Worm (Caenorhabditis elegans) whole organism, L4 larva: ENCODE measurements around the gene C47E8.3.

Experiments
- D1046.2 ChIP-seq: fragments of 200-800 bp; sonication (Bioruptor generic); IDR thresholded peaks from 2 replicates; pipeline ENCODE4 v1.3.6; 2022; ENCODE audit warnings: missing genetic modification characterization, missing compliant biosample characterization
- F37D6.2 ChIP-seq: sonication (generic microtip); optimal IDR thresholded peaks from 2 replicates; lab custom pipeline; 2016; ENCODE audit warnings: mild to moderate bottlenecking, missing genetic modification characterization, missing compliant biosample characterization
- R02D3.7 ChIP-seq: fragments of 150-350 bp; sonication (generic microtip); optimal IDR thresholded peaks from 3 replicates; lab custom pipeline; 2014; ENCODE audit warnings: missing biosample characterization, missing genetic modification characterization
- Y105C5A.15 ChIP-seq: fragments of 200-800 bp; sonication (Bioruptor generic); IDR thresholded peaks from 2 replicates; pipeline ENCODE4 v1.3.6; 2022; ENCODE audit warnings: missing genetic modification characterization, missing compliant biosample characterization
- Y48G9A.11 ChIP-seq: fragments of 200-800 bp; sonication (Bioruptor generic); IDR thresholded peaks from 2 replicates; pipeline ENCODE4 v1.3.6; 2022; ENCODE audit warnings: missing genetic modification reagents, missing genetic modification characterization, missing compliant biosample characterization
- Y5F2A.4 ChIP-seq: fragments of 200-800 bp; sonication (Bioruptor generic); optimal IDR thresholded peaks from 2 replicates; lab custom pipeline; 2018; ENCODE audit warnings: mild to moderate bottlenecking, missing genetic modification characterization, missing compliant biosample characterization
- aha-1 ChIP-seq: fragments of 150-350 bp; peaks from one replicate; lab custom pipeline; 2014; ENCODE audit warnings: missing biosample characterization, missing genetic modification characterization
- ama-1 ChIP-seq: fragments of 150-350 bp; optimal IDR thresholded peaks from 2 replicates; lab custom pipeline; 2014; ENCODE audit warnings: inconsistent platforms, mixed read lengths
- attf-4 ChIP-seq: sonication (generic microtip); optimal IDR thresholded peaks from 3 replicates; lab custom pipeline; 2017; ENCODE audit warnings: missing biosample characterization, missing genetic modification characterization
- ceh-20 ChIP-seq: fragments of 200-800 bp; sonication (Bioruptor generic); IDR thresholded peaks from 2 replicates; pipeline ENCODE4 v1.3.6; 2022; ENCODE audit warnings: missing genetic modification reagents, missing genetic modification characterization, missing compliant biosample characterization
- ceh-44 ChIP-seq: fragments of 200-800 bp; sonication (Bioruptor generic); IDR thresholded peaks from 2 replicates; pipeline ENCODE4 v1.3.6; 2022; ENCODE audit warnings: missing genetic modification reagents, missing genetic modification characterization, missing compliant biosample characterization
- daf-16 ChIP-seq, 3 experiments: sonication (generic microtip); optimal IDR thresholded peaks; 2 replicates each; lab custom pipeline; 2016 to 2017; ENCODE audit warnings: missing genetic modification characterization in 3 of 3, missing genetic modification reagents in 3 of 3, mild to moderate bottlenecking in 2 of 3, missing compliant biosample characterization in 2 of 3, missing biosample characterization in 1 of 3, moderate library complexity in 1 of 3
- dmd-6 ChIP-seq: fragments of 200-800 bp; sonication (Bioruptor generic); IDR thresholded peaks from 2 replicates; pipeline ENCODE4 v1.3.6; 2022; ENCODE audit warnings: missing genetic modification reagents, missing genetic modification characterization, missing compliant biosample characterization
- dpl-1 ChIP-seq: fragments of 150-350 bp; optimal IDR thresholded peaks from 2 replicates; lab custom pipeline; 2014; ENCODE audit warnings: missing biosample characterization, missing genetic modification reagents, missing genetic modification characterization
- dve-1 ChIP-seq: sonication (generic microtip); optimal IDR thresholded peaks from 2 replicates; lab custom pipeline; 2017; ENCODE audit warnings: antibody characterized with exemption, mild to moderate bottlenecking, missing genetic modification characterization, missing compliant biosample characterization; ENCODE audit not compliant: insufficient read depth
- egl-27 ChIP-seq: sonication (generic microtip); optimal IDR thresholded peaks from 3 replicates; lab custom pipeline; 2017; ENCODE audit warnings: missing biosample characterization, missing genetic modification reagents, missing genetic modification characterization
- fkh-10 ChIP-seq: fragments of 150-350 bp; optimal IDR thresholded peaks from 2 replicates; lab custom pipeline; 2014; ENCODE audit warnings: missing biosample characterization, missing genetic modification reagents, missing genetic modification characterization
- gei-8 ChIP-seq: fragments of 200-800 bp; sonication (Bioruptor generic); optimal IDR thresholded peaks from 2 replicates; lab custom pipeline; 2018; ENCODE audit warnings: mild to moderate bottlenecking, missing genetic modification characterization, missing compliant biosample characterization
- hlh-11 ChIP-seq: fragments of 200-800 bp; sonication (Bioruptor generic); optimal IDR thresholded peaks from 2 replicates; lab custom pipeline; 2018; ENCODE audit warnings: mild to moderate bottlenecking, missing genetic modification characterization, missing compliant biosample characterization
- lim-7 ChIP-seq: fragments of 200-800 bp; sonication (Bioruptor generic); IDR thresholded peaks from 2 replicates; pipeline ENCODE4 v1.3.6; 2022; ENCODE audit warnings: missing genetic modification characterization, missing compliant biosample characterization
- lin-13 ChIP-seq: fragments of 150-350 bp; optimal IDR thresholded peaks from 2 replicates; lab custom pipeline; 2014; ENCODE audit warnings: missing biosample characterization, missing genetic modification reagents, missing genetic modification characterization
- lin-39 ChIP-seq: fragments of 150-350 bp; optimal IDR thresholded peaks from 2 replicates; lab custom pipeline; 2014; ENCODE audit warnings: missing biosample characterization, missing genetic modification reagents, missing genetic modification characterization
- madf-9 ChIP-seq: fragments of 200-800 bp; sonication (Bioruptor generic); conservative IDR thresholded peaks from 2 replicates; pipeline ENCODE4 v1.3.6; 2022; ENCODE audit warnings: missing genetic modification reagents, missing genetic modification characterization, missing compliant biosample characterization
- mep-1 ChIP-seq: fragments of 150-350 bp; sonication (generic microtip); optimal IDR thresholded peaks from 3 replicates; lab custom pipeline; 2014; ENCODE audit warnings: missing biosample characterization, missing genetic modification characterization
- nhr-10 ChIP-seq: fragments of 150-350 bp; optimal IDR thresholded peaks from 2 replicates; lab custom pipeline; 2014; ENCODE audit warnings: missing biosample characterization, missing genetic modification characterization
- nhr-111 ChIP-seq: fragments of 200-800 bp; sonication (Bioruptor generic); optimal IDR thresholded peaks from 2 replicates; lab custom pipeline; 2018; ENCODE audit warnings: mild to moderate bottlenecking, missing genetic modification characterization, missing compliant biosample characterization
- nhr-25 ChIP-seq: sonication (generic microtip); optimal IDR thresholded peaks from 2 replicates; lab custom pipeline; 2017; ENCODE audit warnings: missing genetic modification characterization, mild to moderate bottlenecking, missing compliant biosample characterization, antibody characterized with exemption, moderate library complexity, borderline replicate concordance; ENCODE audit not compliant: insufficient read depth
- nhr-41 ChIP-seq: fragments of 200-800 bp; sonication (Bioruptor generic); IDR thresholded peaks from 2 replicates; pipeline ENCODE4 v1.3.6; 2022; ENCODE audit warnings: missing genetic modification reagents, missing genetic modification characterization, missing compliant biosample characterization
- nhr-42 ChIP-seq: fragments of 200-800 bp; sonication (Bioruptor generic); IDR thresholded peaks from 2 replicates; pipeline ENCODE4 v1.3.6; 2022; ENCODE audit warnings: missing genetic modification characterization, missing compliant biosample characterization
- nhr-48 ChIP-seq: sonication (generic microtip); optimal IDR thresholded peaks from 2 replicates; lab custom pipeline; 2016; ENCODE audit warnings: mild to moderate bottlenecking, missing genetic modification characterization, missing compliant biosample characterization
- nhr-6 ChIP-seq: fragments of 150-350 bp; optimal IDR thresholded peaks from 2 replicates; lab custom pipeline; 2014; ENCODE audit warnings: missing biosample characterization, missing genetic modification characterization
- nhr-77 ChIP-seq: fragments of 150-350 bp; optimal IDR thresholded peaks from 2 replicates; lab custom pipeline; 2014; ENCODE audit warnings: missing biosample characterization, missing genetic modification characterization
- pha-4 ChIP-seq, 2 experiments: fragments of 150-350 bp in 1 of 2; fragments of 200-800 bp in 1 of 2; sonication (Bioruptor generic) in 1 of 2; IDR thresholded peaks in 1 of 2; optimal IDR thresholded peaks in 1 of 2; 2 replicates each; pipeline versions ENCODE4 v1.3.6 to Lab custom; 2014 to 2022; ENCODE audit warnings: missing genetic modification characterization in 2 of 2, missing genetic modification reagents in 2 of 2, missing biosample characterization in 1 of 2, missing compliant biosample characterization in 1 of 2
- pqm-1 ChIP-seq: sonication (generic microtip); optimal IDR thresholded peaks from 2 replicates; lab custom pipeline; 2017; ENCODE audit warnings: missing biosample characterization, missing genetic modification characterization
- saeg-2 ChIP-seq: fragments of 200-800 bp; sonication (Bioruptor generic); IDR thresholded peaks from 2 replicates; pipeline ENCODE4 v1.3.6; 2022; ENCODE audit warnings: missing genetic modification reagents, missing genetic modification characterization, missing compliant biosample characterization
- set-16 ChIP-seq: fragments of 200-800 bp; sonication (Bioruptor generic); IDR thresholded peaks from 2 replicates; pipeline ENCODE4 v1.3.6; 2022; ENCODE audit warnings: missing genetic modification reagents, missing genetic modification characterization, missing compliant biosample characterization
- snpc-1.2 ChIP-seq: fragments of 200-800 bp; sonication (Bioruptor generic); IDR thresholded peaks from 2 replicates; pipeline ENCODE4 v1.3.6; 2022; ENCODE audit warnings: missing genetic modification reagents, missing genetic modification characterization, missing compliant biosample characterization
- tag-97 ChIP-seq: fragments of 200-800 bp; sonication (Bioruptor generic); IDR thresholded peaks from 2 replicates; pipeline ENCODE4 v1.3.6; 2022; ENCODE audit warnings: missing genetic modification characterization, missing compliant biosample characterization
- unc-62 ChIP-seq, 3 experiments: fragments of 150-350 bp in 1 of 3; sonication (generic microtip); optimal IDR thresholded peaks in 2 of 3; peaks in 1 of 3; 1 replicate in 1 of 3; 2 replicates in 2 of 3; lab custom pipeline; 2014 to 2017; ENCODE audit warnings: missing biosample characterization in 3 of 3, missing genetic modification characterization in 3 of 3, missing genetic modification reagents in 3 of 3, missing genotype in 1 of 3
- vab-7 ChIP-seq: fragments of 200-800 bp; sonication (Bioruptor generic); IDR thresholded peaks from 2 replicates; pipeline ENCODE4 v1.3.6; 2022; ENCODE audit warnings: missing genetic modification reagents, missing genetic modification characterization, missing compliant biosample characterization
- zfp-2 ChIP-seq: sonication (generic microtip); optimal IDR thresholded peaks from 2 replicates; lab custom pipeline; 2016; ENCODE audit warnings: mild to moderate bottlenecking, missing genetic modification characterization, missing compliant biosample characterization
- zip-2 ChIP-seq: fragments of 150-350 bp; optimal IDR thresholded peaks from 2 replicates; lab custom pipeline; 2014; ENCODE audit warnings: missing biosample characterization, missing genetic modification characterization
- ztf-7 ChIP-seq: fragments of 150-350 bp; optimal IDR thresholded peaks from 2 replicates; lab custom pipeline; 2014; ENCODE audit warnings: missing biosample characterization, missing genetic modification characterization

The C47E8.3 gene

DNA sequence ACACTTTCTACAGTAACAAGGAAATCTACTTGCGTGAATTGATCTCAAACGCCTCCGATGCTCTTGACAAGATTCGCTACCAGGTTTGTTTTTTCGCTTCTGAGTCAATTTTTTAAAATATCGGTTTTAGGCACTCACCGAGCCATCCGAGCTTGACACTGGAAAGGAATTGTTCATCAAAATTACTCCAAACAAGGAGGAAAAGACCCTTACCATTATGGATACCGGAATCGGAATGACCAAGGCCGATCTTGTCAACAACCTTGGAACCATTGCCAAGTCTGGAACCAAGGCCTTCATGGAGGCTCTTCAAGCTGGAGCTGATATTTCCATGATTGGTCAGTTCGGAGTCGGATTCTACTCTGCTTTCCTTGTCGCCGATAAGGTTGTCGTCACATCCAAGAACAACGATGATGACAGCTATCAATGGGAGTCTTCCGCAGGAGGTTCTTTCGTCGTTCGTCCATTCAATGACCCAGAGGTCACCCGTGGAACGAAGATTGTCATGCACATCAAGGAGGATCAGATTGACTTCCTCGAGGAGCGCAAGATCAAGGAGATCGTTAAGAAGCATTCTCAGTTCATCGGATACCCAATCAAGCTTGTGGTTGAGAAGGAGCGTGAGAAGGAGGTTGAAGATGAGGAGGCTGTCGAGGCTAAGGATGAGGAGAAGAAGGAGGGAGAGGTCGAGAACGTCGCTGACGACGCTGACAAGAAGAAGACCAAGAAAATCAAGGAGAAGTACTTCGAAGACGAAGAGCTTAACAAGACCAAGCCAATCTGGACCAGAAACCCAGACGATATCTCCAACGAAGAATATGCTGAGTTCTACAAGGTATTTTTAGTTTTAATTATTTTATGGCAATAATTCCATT is 6.4 kb downstream of the C47E8.3 start (continued):
- peak; percentile 44; the same call in 1 of the 2 replicates for TF ChIP-seq snpc-1.2 (GFP tag; lab: Robert Waterston, UW)
- TF ChIP-seq vab-7 (GFP tag; lab: Robert Waterston, UW) = no peak
- peak; percentile 27 for TF ChIP-seq mep-1 (tag; lab: Kevin White, UChicago)
- no peak for TF ChIP-seq nhr-42 (GFP tag; lab: Robert Waterston, UW)
- no peak for TF ChIP-seq attf-4
- TF ChIP-seq Y5F2A.4 = no peak
- no peak for TF ChIP-seq nhr-111 (GFP tag; lab: Kevin White, UChicago)
- TF ChIP-seq lim-7 (GFP tag; lab: Robert Waterston, UW) = 0 out of 2 replicates have a peak, but pooled peaks have one; percentile 70
- no peak for TF ChIP-seq hlh-11 (tag; lab: Kevin White, UChicago)
- no peak for TF ChIP-seq egl-27 (tag; lab: Kevin White, UChicago)
- TF ChIP-seq fkh-10 (GFP tag; lab: Kevin White, UChicago) = no peak
- TF ChIP-seq F37D6.2 (tag; lab: Kevin White, UChicago) = no peak
- TF ChIP-seq Y105C5A.15 (GFP tag; lab: Robert Waterston, UW) = no peak
- TF ChIP-seq R02D3.7 (tag; lab: Kevin White, UChicago) = no peak
- no peak for TF ChIP-seq madf-9 (GFP tag; lab: Robert Waterston, UW)
- no peak for TF ChIP-seq zfp-2
- TF ChIP-seq nhr-48 (tag; lab: Kevin White, UChicago) = no peak
- TF ChIP-seq nhr-6 (tag; lab: Kevin White, UChicago) = no peak
- TF ChIP-seq dpl-1 (GFP tag; lab: Kevin White, UChicago) = no peak
- TF ChIP-seq nhr-41 = no peak
- TF ChIP-seq pha-4 (GFP tag; IDR thresholded peaks at IDR 0.05; lab: Robert Waterston, UW) = peak; percentile 24; the same call in 1 of the 2 replicates
- TF ChIP-seq pha-4 (tag; optimal IDR thresholded peaks at IDR 0.05; lab: Kevin White, UChicago) = no peak
- no peak for TF ChIP-seq saeg-2 (GFP tag; lab: Robert Waterston, UW)
- no peak for TF ChIP-seq pqm-1 (tag; lab: Kevin White, UChicago)
- no peak for TF ChIP-seq lin-39 (tag; lab: Kevin White, UChicago)
- no peak for TF ChIP-seq nhr-25 (tag; lab: Kevin White, UChicago)
- TF ChIP-seq tag-97 (GFP tag; lab: Robert Waterston, UW) = no peak
- TF ChIP-seq set-16 (GFP tag; lab: Robert Waterston, UW) = peak; percentile 21; the same call in 1 of the 2 replicates
- TF ChIP-seq nhr-77 (tag; lab: Kevin White, UChicago) = no peak
- no peak for TF ChIP-seq ceh-44 (GFP tag; lab: Robert Waterston, UW)
- peak; percentile 84 for TF ChIP-seq ama-1 (lab: Kevin White, UChicago)

DNA sequence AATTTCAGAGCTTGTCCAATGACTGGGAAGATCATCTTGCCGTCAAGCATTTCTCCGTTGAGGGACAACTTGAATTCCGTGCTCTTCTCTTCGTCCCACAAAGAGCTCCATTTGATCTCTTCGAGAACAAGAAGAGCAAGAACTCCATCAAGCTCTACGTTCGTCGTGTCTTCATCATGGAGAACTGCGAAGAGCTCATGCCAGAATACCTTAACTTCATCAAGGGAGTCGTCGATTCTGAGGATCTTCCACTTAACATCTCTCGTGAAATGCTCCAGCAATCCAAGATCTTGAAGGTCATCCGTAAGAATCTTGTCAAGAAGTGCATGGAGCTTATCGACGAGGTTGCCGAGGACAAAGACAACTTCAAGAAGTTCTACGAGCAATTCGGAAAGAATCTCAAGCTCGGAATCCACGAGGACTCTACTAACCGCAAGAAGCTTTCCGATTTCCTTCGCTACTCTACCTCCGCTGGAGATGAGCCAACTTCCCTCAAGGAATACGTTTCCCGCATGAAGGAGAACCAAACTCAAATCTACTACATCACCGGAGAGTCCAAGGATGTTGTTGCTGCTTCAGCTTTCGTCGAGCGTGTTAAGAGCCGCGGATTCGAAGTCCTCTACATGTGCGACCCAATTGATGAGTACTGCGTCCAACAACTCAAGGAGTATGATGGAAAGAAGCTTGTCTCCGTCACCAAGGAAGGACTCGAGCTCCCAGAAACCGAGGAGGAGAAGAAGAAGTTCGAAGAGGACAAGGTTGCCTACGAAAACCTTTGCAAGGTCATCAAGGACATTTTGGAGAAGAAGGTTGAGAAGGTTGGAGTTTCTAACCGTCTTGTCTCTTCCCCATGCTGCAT is 7.2 kb downstream of the C47E8.3 start:
- TF ChIP-seq F37D6.2 (tag; lab: Kevin White, UChicago) (no peak), D1046.2 (GFP tag; lab: Robert Waterston, UW) (no peak), ama-1 (lab: Kevin White, UChicago) (peak; percentile 71), nhr-10 (tag; lab: Kevin White, UChicago) (no peak), Y48G9A.11 (GFP tag; lab: Robert Waterston, UW) (no peak; the same call in 1 of the 2 replicates), zip-2 (tag; lab: Kevin White, UChicago) (no peak), pha-4 (GFP tag; IDR thresholded peaks at IDR 0.05; lab: Robert Waterston, UW) (peak; percentile 40), pha-4 (tag; optimal IDR thresholded peaks at IDR 0.05; lab: Kevin White, UChicago) (no peak), daf-16 (GFP tag; optimal IDR thresholded peaks at IDR 0.05; lab: Kevin White, UChicago) (no peak), daf-16 (tag; optimal IDR thresholded peaks at IDR 0.05; lab: Kevin White, UChicago) (peak; percentile 18), unc-62 (GFP tag; optimal IDR thresholded peaks at IDR 0.05 in 1 of 2; lab: Kevin White, UChicago) (no peak), unc-62 (tag; optimal IDR thresholded peaks at IDR 0.05; lab: Kevin White, UChicago) (no peak), saeg-2 (GFP tag; lab: Robert Waterston, UW) (0 out of 2 replicates have a peak, but pooled peaks have one; percentile 7), nhr-25 (tag; lab: Kevin White, UChicago) (peak; percentile 19), dve-1 (tag; lab: Kevin White, UChicago) (peak; percentile 24), aha-1 (peak; percentile 88), lim-7 (GFP tag; lab: Robert Waterston, UW) (peak; percentile 53), ztf-7 (tag; lab: Kevin White, UChicago) (no peak), lin-13 (peak; percentile 84), Y105C5A.15 (GFP tag; lab: Robert Waterston, UW) (no peak), dmd-6 (GFP tag; lab: Robert Waterston, UW) (0 out of 2 replicates have a peak, but pooled peaks have one; percentile 8), ceh-20 (GFP tag; lab: Robert Waterston, UW) (no peak), gei-8 (GFP tag; lab: Kevin White, UChicago) (peak; percentile 34)
